Worm (Caenorhabditis elegans): Measurements from ENCODE around the gene orc-5.

ce11 chrIV:10727734-10728133, 6.7 kb downstream of the orc-5 start, which contains the start of gene ZC168.2:
- no peak for TF ChIP-seq pha-4 (tag; optimal IDR thresholded peaks at IDR 0.05)
- TF ChIP-seq ama-1 (optimal IDR thresholded peaks at IDR 0.05): no peak
- no peak for TF ChIP-seq eor-1 (tag; optimal IDR thresholded peaks at IDR 0.05)
- no peak for TF ChIP-seq unc-39 (tag; optimal IDR thresholded peaks at IDR 0.05)
- no peak for TF ChIP-seq tbx-2 (tag; optimal IDR thresholded peaks at IDR 0.05)
- TF ChIP-seq nhr-237 (tag; optimal IDR thresholded peaks at IDR 0.05): no peak
- no peak for TF ChIP-seq daf-12 (tag; optimal IDR thresholded peaks at IDR 0.05)
- no peak for TF ChIP-seq unc-62 (GFP tag; optimal IDR thresholded peaks at IDR 0.05)
- TF ChIP-seq ZK546.5 (tag; optimal IDR thresholded peaks at IDR 0.05): no peak
- no peak for TF ChIP-seq snpc-4 (tag; optimal IDR thresholded peaks at IDR 0.05)
